Fruit fly (Drosophila melanogaster) whole organism, embryonic: ENCODE measurements around the gene Drs.

ENCODE experiments used
- Abd-B ChIP-seq: fragments of 200-800 bp; sonication (Bioruptor generic); optimal IDR thresholded peaks from 2 replicates; lab custom pipeline; 2018; ENCODE audit warnings: missing biosample characterization, mild to moderate bottlenecking, missing genetic modification characterization, moderate library complexity
- CG10274 ChIP-seq: fragments of 200-800 bp; sonication (Bioruptor generic); optimal IDR thresholded peaks from 3 replicates; lab custom pipeline; 2017; ENCODE audit warnings: missing biosample characterization, mild to moderate bottlenecking, missing genetic modification characterization
- CG12391 ChIP-seq: fragments of 200-800 bp; sonication (Bioruptor generic); optimal IDR thresholded peaks from 3 replicates; lab custom pipeline; 2018; ENCODE audit warnings: missing biosample characterization, mild to moderate bottlenecking, missing genetic modification characterization, moderate library complexity
- CG12659 ChIP-seq: fragments of 200-800 bp; sonication (Bioruptor generic); optimal IDR thresholded peaks from 3 replicates; lab custom pipeline; 2017; ENCODE audit warnings: mild to moderate bottlenecking, missing biosample characterization, missing genetic modification reagents, missing genetic modification characterization
- CG12942 ChIP-seq: fragments of 200-800 bp; sonication (Bioruptor generic); optimal IDR thresholded peaks from 3 replicates; lab custom pipeline; 2016; ENCODE audit warnings: missing biosample characterization, missing genetic modification characterization
- CG14667 ChIP-seq: fragments of 200-800 bp; sonication (Bioruptor generic); IDR thresholded peaks from 2 replicates; pipeline ENCODE4 v1.3.6; 2022; ENCODE audit warnings: missing biosample characterization, missing genetic modification characterization
- CG17359 ChIP-seq: fragments of 200-800 bp; sonication (Bioruptor generic); optimal IDR thresholded peaks from 3 replicates; lab custom pipeline; 2018; ENCODE audit warnings: missing biosample characterization, mild to moderate bottlenecking, missing genetic modification characterization, moderate library complexity
- CG17612 ChIP-seq: fragments of 200-800 bp; sonication (Bioruptor generic); IDR thresholded peaks from 2 replicates; pipeline ENCODE4 v1.3.6; 2022; ENCODE audit warnings: missing biosample characterization, missing genetic modification characterization
- CG18764 ChIP-seq: fragments of 200-800 bp; sonication (Bioruptor generic); optimal IDR thresholded peaks from 3 replicates; lab custom pipeline; 2016; ENCODE audit warnings: missing biosample characterization, missing genetic modification characterization
- CG2202 ChIP-seq: fragments of 200-800 bp; sonication (Bioruptor generic); optimal IDR thresholded peaks from 2 replicates; lab custom pipeline; 2018; ENCODE audit warnings: missing biosample characterization, mild to moderate bottlenecking, missing genetic modification characterization
- CG2889 ChIP-seq: fragments of 200-800 bp; sonication (Bioruptor generic); IDR thresholded peaks from 3 replicates; pipeline ENCODE4 v1.3.6; 2022; ENCODE audit warnings: missing biosample characterization, missing genetic modification characterization
- CG3726 ChIP-seq: fragments of 200-800 bp; sonication (Bioruptor generic); IDR thresholded peaks from 3 replicates; pipeline ENCODE4, ENCODE4 v1.3.6; 2022; ENCODE audit warnings: missing biosample characterization, missing genetic modification characterization
- CG4328 ChIP-seq: fragments of 200-800 bp; sonication (Bioruptor generic); optimal IDR thresholded peaks from 3 replicates; lab custom pipeline; 2017; ENCODE audit warnings: missing biosample characterization, missing genetic modification reagents, missing genetic modification characterization
- CG4730 ChIP-seq: fragments of 200-800 bp; sonication (Bioruptor generic); IDR thresholded peaks from 2 replicates; pipeline ENCODE4 v1.3.6; 2022; ENCODE audit warnings: missing biosample characterization, missing genetic modification characterization
- D19A ChIP-seq: fragments of 200-800 bp; optimal IDR thresholded peaks from 3 replicates; lab custom pipeline; 2019; ENCODE audit warnings: missing biosample characterization, mild to moderate bottlenecking, missing genetic modification characterization, moderate library complexity
- Dref ChIP-seq: fragments of 200-800 bp; sonication (Bioruptor generic); IDR thresholded peaks from 2 replicates; pipeline ENCODE4 v1.3.6; 2022; ENCODE audit warnings: missing biosample characterization, missing genetic modification characterization
- Ets65A ChIP-seq: fragments of 200-800 bp; sonication (Bioruptor generic); peaks from one replicate; lab custom pipeline; 2016; ENCODE audit warnings: missing biosample characterization, missing genetic modification characterization
- Ets97D ChIP-seq: fragments of 200-800 bp; sonication (Bioruptor generic); optimal IDR thresholded peaks from 3 replicates; lab custom pipeline; 2016; ENCODE audit warnings: missing biosample characterization, missing genetic modification characterization
- Gug ChIP-seq: fragments of 200-800 bp; sonication (Bioruptor generic); IDR thresholded peaks from 4 replicates; pipeline ENCODE4 v1.3.6; 2022; ENCODE audit warnings: missing biosample characterization, missing genetic modification characterization
- HLH3B ChIP-seq: fragments of 200-800 bp; sonication (Bioruptor generic); IDR thresholded peaks from 2 replicates; pipeline ENCODE4 v1.3.6; 2022; ENCODE audit warnings: missing biosample characterization, missing genetic modification characterization
- Hr3 ChIP-seq: fragments of 200-800 bp; sonication (Bioruptor generic); optimal IDR thresholded peaks from 3 replicates; lab custom pipeline; 2016; ENCODE audit warnings: missing biosample characterization, missing genetic modification characterization
- Rx ChIP-seq: fragments of 200-800 bp; sonication (Bioruptor generic); IDR thresholded peaks from 2 replicates; pipeline ENCODE4 v1.3.6; 2022; ENCODE audit warnings: missing biosample characterization, missing genetic modification characterization
- Six4 ChIP-seq: fragments of 200-800 bp; sonication (Bioruptor generic); optimal IDR thresholded peaks from 2 replicates; lab custom pipeline; 2016; ENCODE audit warnings: missing biosample characterization, missing genetic modification characterization
- Sox100B ChIP-seq: fragments of 200-800 bp; sonication (Bioruptor generic); optimal IDR thresholded peaks from 3 replicates; lab custom pipeline; 2018; ENCODE audit warnings: missing biosample characterization, mild to moderate bottlenecking, missing genetic modification characterization
- Ssrp ChIP-seq: fragments of 200-800 bp; sonication (Bioruptor generic); optimal IDR thresholded peaks from 2 replicates; lab custom pipeline; 2018; ENCODE audit warnings: missing biosample characterization, mild to moderate bottlenecking, missing genetic modification characterization, moderate library complexity
- Stat92E ChIP-seq, 3 experiments: fragments of >200 bp in 2 of 3; fragments of 200-800 bp in 1 of 3; sonication (Bioruptor generic) in 1 of 3; optimal IDR thresholded peaks; 2 replicates each; lab custom pipeline; 2017 to 2019; ENCODE audit warnings: missing biosample characterization in 3 of 3, missing genetic modification characterization in 3 of 3, mild to moderate bottlenecking in 1 of 3, moderate library complexity in 1 of 3
- Taf1 ChIP-seq: fragments of 200-800 bp; sonication (Bioruptor generic); IDR thresholded peaks from 2 replicates; pipeline ENCODE4 v1.3.6; 2022; ENCODE audit warnings: missing biosample characterization, missing genetic modification characterization
- Usf ChIP-seq: fragments of 200-800 bp; sonication (Bioruptor generic); optimal IDR thresholded peaks from 2 replicates; lab custom pipeline; 2017; ENCODE audit warnings: missing genotype, missing biosample characterization, missing genetic modification characterization
- Xbp1 ChIP-seq: fragments of 200-800 bp; sonication (Bioruptor generic); optimal IDR thresholded peaks from 3 replicates; lab custom pipeline; 2016; ENCODE audit warnings: missing biosample characterization, mild to moderate bottlenecking, missing genetic modification characterization
- al ChIP-seq: fragments of 200-800 bp; sonication (Bioruptor generic); IDR thresholded peaks from 2 replicates; pipeline ENCODE4 v1.3.6; 2022; ENCODE audit warnings: missing biosample characterization, missing genetic modification characterization
- ase ChIP-seq: fragments of 200-800 bp; sonication (Bioruptor generic); IDR thresholded peaks from 3 replicates; pipeline ENCODE4 v1.3.6; 2022; ENCODE audit warnings: missing biosample characterization, missing genetic modification characterization
- chn ChIP-seq: fragments of 200-800 bp; sonication (Bioruptor generic); optimal IDR thresholded peaks from 2 replicates; lab custom pipeline; 2016; ENCODE audit warnings: missing biosample characterization, missing genetic modification characterization
- croc ChIP-seq: fragments of 200-800 bp; sonication (Bioruptor generic); conservative IDR thresholded peaks from 3 replicates; pipeline ENCODE4 v1.3.6; 2022; ENCODE audit warnings: missing biosample characterization, missing genetic modification characterization
- da ChIP-seq: fragments of 200-800 bp; sonication (Bioruptor generic); optimal IDR thresholded peaks from 2 replicates; lab custom pipeline; 2016; ENCODE audit warnings: missing biosample characterization, missing genetic modification characterization
- ems ChIP-seq: fragments of 200-800 bp; sonication (Bioruptor generic); optimal IDR thresholded peaks from 3 replicates; lab custom pipeline; 2016; ENCODE audit warnings: missing biosample characterization, missing genetic modification characterization
- fd102C ChIP-seq: fragments of 200-800 bp; sonication (Bioruptor generic); optimal IDR thresholded peaks from 2 replicates; lab custom pipeline; 2018; ENCODE audit warnings: missing biosample characterization, mild to moderate bottlenecking, missing genetic modification characterization, moderate library complexity
- fd64A ChIP-seq: fragments of 200-800 bp; sonication (Bioruptor generic); optimal IDR thresholded peaks from 3 replicates; lab custom pipeline; 2018; ENCODE audit warnings: missing biosample characterization, mild to moderate bottlenecking, missing genetic modification characterization
- gem ChIP-seq: fragments of 200-800 bp; sonication (Bioruptor generic); optimal IDR thresholded peaks from 2 replicates; lab custom pipeline; 2019; ENCODE audit warnings: missing biosample characterization, mild to moderate bottlenecking, missing genetic modification characterization, moderate library complexity
- lilli ChIP-seq: fragments of 200-800 bp; sonication (Bioruptor generic); optimal IDR thresholded peaks from 3 replicates; lab custom pipeline; 2016; ENCODE audit warnings: missing biosample characterization, missing genetic modification characterization
- lola ChIP-seq, 3 experiments: fragments of >200 bp in 2 of 3; fragments of 200-800 bp in 1 of 3; sonication (Bioruptor generic) in 1 of 3; optimal IDR thresholded peaks; 2 replicates each; lab custom pipeline; 2017 to 2019; ENCODE audit warnings: missing biosample characterization in 3 of 3, missing genetic modification characterization in 3 of 3, mild to moderate bottlenecking in 1 of 3, moderate library complexity in 1 of 3
- maf-S ChIP-seq: fragments of 200-800 bp; sonication (Bioruptor generic); optimal IDR thresholded peaks from 2 replicates; lab custom pipeline; 2016; ENCODE audit warnings: missing biosample characterization, missing genetic modification characterization
- row ChIP-seq: fragments of 200-800 bp; sonication (Bioruptor generic); IDR thresholded peaks from 3 replicates; pipeline ENCODE4 v1.3.6; 2022; ENCODE audit warnings: missing biosample characterization, missing genetic modification characterization
- sens-2 ChIP-seq: fragments of 200-800 bp; sonication (Bioruptor generic); IDR thresholded peaks from 2 replicates; pipeline ENCODE4 v1.3.6; 2022; ENCODE audit warnings: missing biosample characterization, missing genetic modification characterization
- stc ChIP-seq: fragments of 200-800 bp; sonication (Bioruptor generic); IDR thresholded peaks from 2 replicates; pipeline ENCODE4 v1.3.6; 2022; ENCODE audit warnings: missing biosample characterization, missing genetic modification characterization
- stwl ChIP-seq: fragments of 200-800 bp; sonication (Bioruptor generic); optimal IDR thresholded peaks from 3 replicates; lab custom pipeline; 2018; ENCODE audit warnings: missing biosample characterization, mild to moderate bottlenecking, missing genetic modification characterization, moderate library complexity
- tio ChIP-seq: fragments of 200-800 bp; sonication (Bioruptor generic); optimal IDR thresholded peaks from 2 replicates; lab custom pipeline; 2017; ENCODE audit warnings: missing biosample characterization, missing genetic modification characterization, inconsistent platforms
- vnd ChIP-seq: fragments of 200-800 bp; sonication (Bioruptor generic); IDR thresholded peaks from 3 replicates; pipeline ENCODE4 v1.3.6; 2022; ENCODE audit warnings: missing biosample characterization, missing genetic modification characterization; ENCODE audit not compliant: partially characterized antibody
- wek ChIP-seq: fragments of 200-800 bp; sonication (Bioruptor generic); optimal IDR thresholded peaks from 3 replicates; lab custom pipeline; 2018; ENCODE audit warnings: missing biosample characterization, mild to moderate bottlenecking, missing genetic modification characterization, moderate library complexity
- zen ChIP-seq: fragments of 200-800 bp; sonication (Bioruptor generic); optimal IDR thresholded peaks from 3 replicates; lab custom pipeline; 2018; ENCODE audit warnings: missing biosample characterization, mild to moderate bottlenecking, missing genetic modification characterization, moderate library complexity

The Drs gene

dm6 chr3L:3394854-3395723, 25.7 kb downstream of the Drs start (continued):
- TF ChIP-seq zen: peak; percentile 93
- TF ChIP-seq chn: peak; percentile 98
- TF ChIP-seq gem (tag; lab: Kevin White, UChicago): peak; percentile 93
- peak; percentile 80 for TF ChIP-seq CG12942
- TF ChIP-seq row (GFP tag; lab: Robert Waterston, UW): peak; percentile 84
- peak; percentile 47 for TF ChIP-seq CG10274 (GFP tag; lab: Kevin White, UChicago)
- TF ChIP-seq vnd (GFP tag; lab: Robert Waterston, UW): no peak
- TF ChIP-seq CG4328 (GFP tag; lab: Kevin White, UChicago): peak; percentile 32
- peak in 1 of 3 experiments; percentile 98 for TF ChIP-seq lola (GFP tag; optimal IDR thresholded peaks at IDR 0.05; lab: Kevin White, UChicago)
- TF ChIP-seq Sox100B (GFP tag; lab: Kevin White, UChicago): peak; percentile 77
- peak; percentile 91 for TF ChIP-seq CG3726
- TF ChIP-seq stc (GFP tag; lab: Robert Waterston, UW): peak; percentile 80
- TF ChIP-seq Six4 (GFP tag; lab: Kevin White, UChicago): peak; percentile 54
- TF ChIP-seq CG2202 (tag; lab: Kevin White, UChicago): peak; percentile 92
- peak; percentile 20; the same call in 1 of the 2 replicates for TF ChIP-seq Taf1
- TF ChIP-seq Gug: peak; percentile 91
- 0 out of 2 replicates have a peak, but pooled peaks have one; percentile 2 for TF ChIP-seq Dref (GFP tag; lab: Robert Waterston, UW)
- peak; percentile 44; the same call in 1 of the 2 replicates for TF ChIP-seq CG17612 (GFP tag; lab: Robert Waterston, UW)
- no peak for TF ChIP-seq al (GFP tag; lab: Robert Waterston, UW)
- peak; percentile 80 for TF ChIP-seq CG17359 (tag; lab: Kevin White, UChicago)
- peak; percentile 66 for TF ChIP-seq CG2889 (GFP tag; lab: Robert Waterston, UW)
- peak; percentile 97 for TF ChIP-seq sens-2 (GFP tag; lab: Robert Waterston, UW)
- TF ChIP-seq Abd-B: peak; percentile 92
- TF ChIP-seq lilli (GFP tag; lab: Kevin White, UChicago): peak; percentile 88
- peak; percentile 92 for TF ChIP-seq CG12391 (tag; lab: Kevin White, UChicago)
- TF ChIP-seq Ets97D (GFP tag; lab: Kevin White, UChicago): peak; percentile 58
- TF ChIP-seq ems (GFP tag; lab: Kevin White, UChicago): peak; percentile 81
- peak; percentile 87 for TF ChIP-seq CG14667 (GFP tag; lab: Robert Waterston, UW)
- TF ChIP-seq stwl (tag; lab: Kevin White, UChicago): peak; percentile 63
- peak; percentile 78 for TF ChIP-seq maf-S (GFP tag; lab: Kevin White, UChicago)
- TF ChIP-seq CG4730 (GFP tag; lab: Robert Waterston, UW): peak; percentile 81
- peak; percentile 99 for TF ChIP-seq Ets65A (GFP tag; lab: Kevin White, UChicago)
- TF ChIP-seq D19A: peak; percentile 78
- peak; percentile 73 for TF ChIP-seq da (GFP tag; lab: Kevin White, UChicago)
- TF ChIP-seq wek (GFP tag; lab: Kevin White, UChicago): peak; percentile 50
- TF ChIP-seq Xbp1 (GFP tag; lab: Kevin White, UChicago): peak; percentile 92
- peak; percentile 87 for TF ChIP-seq CG12659 (GFP tag; lab: Kevin White, UChicago)
- peak; percentile 92 for TF ChIP-seq croc
- TF ChIP-seq fd64A (GFP tag; lab: Kevin White, UChicago): peak; percentile 85
- peak in 1 of 3 experiments; percentile 90 for TF ChIP-seq Stat92E (GFP tag; optimal IDR thresholded peaks at IDR 0.05; lab: Kevin White, UChicago)
- peak; percentile 84 for TF ChIP-seq ase (GFP tag; lab: Robert Waterston, UW)
- peak; percentile 93 for TF ChIP-seq Hr3 (GFP tag; lab: Kevin White, UChicago)
- TF ChIP-seq Rx (GFP tag; lab: Robert Waterston, UW): peak; percentile 91
- TF ChIP-seq CG18764 (GFP tag; lab: Kevin White, UChicago): peak; percentile 74
- TF ChIP-seq tio (GFP tag; lab: Kevin White, UChicago): peak; percentile 88
- TF ChIP-seq HLH3B: peak; percentile 88
- peak; percentile 95 for TF ChIP-seq Ssrp (tag; lab: Kevin White, UChicago)
- peak; percentile 88 for TF ChIP-seq Usf (GFP tag; lab: Kevin White, UChicago)
- TF ChIP-seq fd102C (GFP tag; lab: Kevin White, UChicago): peak; percentile 91
